Worm (Caenorhabditis elegans) whole organism, L2 larva: ENCODE results near the gene B0457.6.
A peak's percentile ranks its signal among the peaks of the same experiment; 100 is the strongest.

Source experiments
- ama-1 ChIP-seq: fragments of 150-350 bp; optimal IDR thresholded peaks from 2 replicates; lab custom pipeline; 2018; ENCODE audit warnings: inconsistent platforms
- elt-1 ChIP-seq: fragments of 150-350 bp; optimal IDR thresholded peaks from 2 replicates; lab custom pipeline; 2014; ENCODE audit warnings: missing biosample characterization, missing genetic modification characterization
- fos-1 ChIP-seq: fragments of 150-350 bp; optimal IDR thresholded peaks from 2 replicates; lab custom pipeline; 2014; ENCODE audit warnings: missing biosample characterization, missing genetic modification characterization
- unc-39 ChIP-seq: fragments of 150-350 bp; optimal IDR thresholded peaks from 2 replicates; lab custom pipeline; 2014; ENCODE audit warnings: missing biosample characterization, missing genetic modification characterization

DNA sequence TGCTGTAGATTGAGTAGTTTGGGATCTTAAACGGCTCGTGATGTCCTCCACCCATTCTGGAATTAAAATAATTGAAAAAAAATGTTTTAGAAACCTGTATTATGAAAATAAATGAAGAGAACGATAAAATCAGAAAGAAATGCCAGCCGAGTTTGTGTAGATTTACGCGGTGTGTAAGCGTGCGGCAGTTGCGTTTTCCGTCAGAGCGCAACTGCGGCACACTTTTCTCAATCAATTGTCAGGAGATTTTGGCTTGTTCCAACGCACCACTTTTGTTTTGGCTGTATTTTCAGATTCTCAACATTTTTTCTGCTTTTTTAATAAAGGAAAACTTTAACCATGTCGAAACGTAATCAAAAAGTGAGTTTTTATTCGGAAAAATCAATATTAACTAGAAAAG lies 42.6 kb downstream of the B0457.6 start, which contains the start of the genes ndub-3 and C18E9.2:
- TF ChIP-seq ama-1 (lab: Kevin White, UChicago) (no peak), elt-1 (tag; lab: Kevin White, UChicago) (no peak), unc-39 (tag; lab: Kevin White, UChicago) (no peak), fos-1 (tag; lab: Kevin White, UChicago) (peak; percentile 32)
